Worm (Caenorhabditis elegans): Measurements from ENCODE around the gene ceh-13.
A peak's percentile ranks its signal among the peaks of the same experiment; 100 is the strongest.

ceh-13 gene

ce11 chrIII:7534648-7535047 lies 20.8 kb upstream of the ceh-13 start (continued):
- TF ChIP-seq C34F6.9 (tag; optimal IDR thresholded peaks at IDR 0.05) (peak; percentile 22), lin-13 (GFP tag; optimal IDR thresholded peaks at IDR 0.05) (peak; percentile 63), ztf-11 (tag; optimal IDR thresholded peaks at IDR 0.05) (no peak), lin-11 (tag; optimal IDR thresholded peaks at IDR 0.05) (no peak), nhr-237 (tag; optimal IDR thresholded peaks at IDR 0.05) (no peak), lin-39 (tag; optimal IDR thresholded peaks at IDR 0.05) (no peak), ceh-16 (tag; optimal IDR thresholded peaks at IDR 0.05) (peak; percentile 34), alr-1 (tag; optimal IDR thresholded peaks at IDR 0.05) (no peak), nhr-77 (tag; optimal IDR thresholded peaks at IDR 0.05) (no peak), unc-39 (tag; optimal IDR thresholded peaks at IDR 0.05) (no peak), blmp-1 (tag; optimal IDR thresholded peaks at IDR 0.05; ENCODE audit: insufficient read depth) (peak; percentile 81), nhr-129 (tag; optimal IDR thresholded peaks at IDR 0.05) (peak; percentile 59), lsy-2 (tag; optimal IDR thresholded peaks at IDR 0.05) (peak; percentile 46 to 82), sma-3 (GFP tag; optimal IDR thresholded peaks at IDR 0.05) (no peak), fos-1 (tag; optimal IDR thresholded peaks at IDR 0.05) (no peak), ceh-82 (tag; optimal IDR thresholded peaks at IDR 0.05) (no peak), mab-5 (tag; optimal IDR thresholded peaks at IDR 0.05) (peak; percentile 95), dmd-4 (tag; optimal IDR thresholded peaks at IDR 0.05) (no peak), Y55F3AM.14 (GFP tag; optimal IDR thresholded peaks at IDR 0.05) (no peak), unc-62 (GFP tag; optimal IDR thresholded peaks at IDR 0.05) (peak; percentile 64), skn-1 (tag; optimal IDR thresholded peaks at IDR 0.05) (no peak), gmeb-1 (tag; optimal IDR thresholded peaks at IDR 0.05) (no peak), nhr-23 (tag; optimal IDR thresholded peaks at IDR 0.05) (no peak), ztf-1 (GFP tag; conservative IDR thresholded peaks at IDR 0.05) (no peak), snpc-4 (tag; optimal IDR thresholded peaks at IDR 0.05) (no peak), F13H6.1 (tag; optimal IDR thresholded peaks at IDR 0.05) (peak; percentile 9), peb-1 (tag; optimal IDR thresholded peaks at IDR 0.05) (no peak), nhr-25 (tag; optimal IDR thresholded peaks at IDR 0.05) (peak; percentile 25)

ce11 chrIII:7535347-7535746 lies 20.1 kb upstream of the ceh-13 start:
- TF ChIP-seq unc-55 (GFP tag; optimal IDR thresholded peaks at IDR 0.05) (peak; percentile 55), mab-5 (tag; optimal IDR thresholded peaks at IDR 0.05) (peak; percentile 54), nhr-10 (tag; optimal IDR thresholded peaks at IDR 0.05) (no peak)

- TF ChIP-seq unc-39 (tag; optimal IDR thresholded peaks at IDR 0.05) = no peak
- no peak for TF ChIP-seq nhr-23 (tag; optimal IDR thresholded peaks at IDR 0.05)
- no peak for TF ChIP-seq R02D3.7 (tag; optimal IDR thresholded peaks at IDR 0.05)
- peak in 1 of 2 experiments; percentile 38 for TF ChIP-seq lsy-2 (tag; optimal IDR thresholded peaks at IDR 0.05)
- TF ChIP-seq elt-3 (tag; optimal IDR thresholded peaks at IDR 0.05) = no peak
- no peak for TF ChIP-seq lin-13 (GFP tag; optimal IDR thresholded peaks at IDR 0.05)
- TF ChIP-seq elt-1 (tag; optimal IDR thresholded peaks at IDR 0.05) = no peak
- TF ChIP-seq unc-62 (GFP tag; optimal IDR thresholded peaks at IDR 0.05) = no peak
- no peak for TF ChIP-seq nhr-11 (tag; optimal IDR thresholded peaks at IDR 0.05)
- no peak for TF ChIP-seq skn-1 (tag; optimal IDR thresholded peaks at IDR 0.05)
- TF ChIP-seq blmp-1 (tag; optimal IDR thresholded peaks at IDR 0.05; ENCODE audit: insufficient read depth) = no peak
- TF ChIP-seq aly-2 (tag; optimal IDR thresholded peaks at IDR 0.05) = no peak
- no peak for TF ChIP-seq ceh-82 (tag; optimal IDR thresholded peaks at IDR 0.05)
- TF ChIP-seq nhr-10 (tag; optimal IDR thresholded peaks at IDR 0.05) = no peak
- TF ChIP-seq lin-39 (tag; optimal IDR thresholded peaks at IDR 0.05) = no peak
- no peak for TF ChIP-seq fos-1 (tag; optimal IDR thresholded peaks at IDR 0.05)
- TF ChIP-seq ztf-1 (GFP tag; conservative IDR thresholded peaks at IDR 0.05) = no peak
- no peak for TF ChIP-seq C34F6.9 (tag; optimal IDR thresholded peaks at IDR 0.05)
- TF ChIP-seq mab-5 (tag; optimal IDR thresholded peaks at IDR 0.05) = peak; percentile 36
- TF ChIP-seq egl-27 (tag; optimal IDR thresholded peaks at IDR 0.05) = no peak
- TF ChIP-seq unc-55 (GFP tag; optimal IDR thresholded peaks at IDR 0.05) = peak; percentile 35
- no peak for TF ChIP-seq sma-3 (GFP tag; optimal IDR thresholded peaks at IDR 0.05)
- TF ChIP-seq lin-11 (tag; optimal IDR thresholded peaks at IDR 0.05) = no peak
- no peak for TF ChIP-seq dmd-4 (tag; optimal IDR thresholded peaks at IDR 0.05)
- no peak for TF ChIP-seq alr-1 (tag; optimal IDR thresholded peaks at IDR 0.05)
- TF ChIP-seq nhr-129 (tag; optimal IDR thresholded peaks at IDR 0.05) = peak; percentile 5
- TF ChIP-seq peb-1 (tag; optimal IDR thresholded peaks at IDR 0.05) = no peak
- TF ChIP-seq zag-1 (tag; optimal IDR thresholded peaks at IDR 0.05) = no peak
- TF ChIP-seq ZK546.5 (tag; optimal IDR thresholded peaks at IDR 0.05) = no peak
- no peak for TF ChIP-seq F13H6.1 (tag; optimal IDR thresholded peaks at IDR 0.05)
- TF ChIP-seq nhr-25 (tag; optimal IDR thresholded peaks at IDR 0.05) = no peak
- no peak for TF ChIP-seq nhr-6 (tag; optimal IDR thresholded peaks at IDR 0.05)
- TF ChIP-seq ztf-4 (tag; optimal IDR thresholded peaks at IDR 0.05) = no peak
- no peak for TF ChIP-seq Y55F3AM.14 (GFP tag; optimal IDR thresholded peaks at IDR 0.05)
- TF ChIP-seq mbf-1 (tag; optimal IDR thresholded peaks at IDR 0.05) = no peak
- TF ChIP-seq ceh-16 (tag; optimal IDR thresholded peaks at IDR 0.05) = no peak
- TF ChIP-seq mdl-1 (tag; optimal IDR thresholded peaks at IDR 0.05) = peak in 1 of 2 experiments; percentile 56
- TF ChIP-seq ama-1 (optimal IDR thresholded peaks at IDR 0.05) = no peak
- TF ChIP-seq snpc-4 (tag; optimal IDR thresholded peaks at IDR 0.05) = no peak
Measured at ce11 chrIII:7536559-7536958, 18.9 kb upstream of the ceh-13 start, which contains the start of gene lin-39. Gene lin-39 (minus strand): TSS chrIII:7536632.
